Fruit fly (Drosophila melanogaster) whole organism, embryonic: ENCODE measurements around the gene CG34134.

Experiments used
- Adf1 ChIP-seq: fragments of 200-800 bp; sonication (Bioruptor generic); IDR thresholded peaks from 2 replicates; pipeline ENCODE4 v1.3.6; 2022; ENCODE audit warnings: missing biosample characterization, missing genetic modification characterization
- BtbVII ChIP-seq: fragments of 200-800 bp; sonication (Bioruptor generic); optimal IDR thresholded peaks from 3 replicates; lab custom pipeline; 2017; ENCODE audit warnings: missing biosample characterization, mild to moderate bottlenecking, missing genetic modification characterization
- CG10209 ChIP-seq: fragments of 200-800 bp; sonication (Bioruptor generic); optimal IDR thresholded peaks from 3 replicates; lab custom pipeline; 2017; ENCODE audit warnings: missing biosample characterization, mild to moderate bottlenecking, missing genetic modification characterization, missing genetic modification reagents
- CG10462 ChIP-seq: fragments of 200-800 bp; sonication (Bioruptor generic); optimal IDR thresholded peaks from 2 replicates; lab custom pipeline; 2016; ENCODE audit warnings: missing biosample characterization, missing genetic modification characterization
- CG10654 ChIP-seq: fragments of 200-800 bp; sonication (Bioruptor generic); optimal IDR thresholded peaks from 2 replicates; lab custom pipeline; 2016; ENCODE audit warnings: missing biosample characterization, missing genetic modification characterization
- CG10979 ChIP-seq: fragments of 200-800 bp; sonication (Bioruptor generic); optimal IDR thresholded peaks from 2 replicates; lab custom pipeline; 2018; ENCODE audit warnings: missing biosample characterization, mild to moderate bottlenecking, missing genetic modification characterization, moderate library complexity
- CG11398 ChIP-seq: fragments of 200-800 bp; sonication (Bioruptor generic); optimal IDR thresholded peaks from 2 replicates; lab custom pipeline; 2016; ENCODE audit warnings: missing biosample characterization, missing genetic modification characterization
- CG12744 ChIP-seq: fragments of 200-800 bp; sonication (Bioruptor generic); optimal IDR thresholded peaks from 2 replicates; lab custom pipeline; 2016; ENCODE audit warnings: missing biosample characterization, missing genetic modification characterization
- CG16779 ChIP-seq: fragments of 200-800 bp; sonication (Bioruptor generic); IDR thresholded peaks from 2 replicates; pipeline ENCODE4 v1.3.6; 2022; ENCODE audit warnings: missing biosample characterization, missing genetic modification characterization
- CG18262 ChIP-seq: fragments of 200-800 bp; optimal IDR thresholded peaks from 3 replicates; lab custom pipeline; 2019; ENCODE audit warnings: missing biosample characterization, mild to moderate bottlenecking, missing genetic modification characterization, moderate library complexity
- CG18619 ChIP-seq: fragments of 200-800 bp; sonication (Bioruptor generic); optimal IDR thresholded peaks from 3 replicates; lab custom pipeline; 2017; ENCODE audit warnings: missing biosample characterization, mild to moderate bottlenecking, missing genetic modification characterization
- CG18764 ChIP-seq: fragments of 200-800 bp; sonication (Bioruptor generic); optimal IDR thresholded peaks from 3 replicates; lab custom pipeline; 2016; ENCODE audit warnings: missing biosample characterization, missing genetic modification characterization
- CG3065 ChIP-seq: fragments of 200-800 bp; sonication (Bioruptor generic); optimal IDR thresholded peaks from 2 replicates; lab custom pipeline; 2016; ENCODE audit warnings: missing biosample characterization, missing genetic modification characterization
- CG31365 ChIP-seq: fragments of 200-800 bp; sonication (Bioruptor generic); optimal IDR thresholded peaks from 2 replicates; lab custom pipeline; 2018; ENCODE audit warnings: missing biosample characterization, mild to moderate bottlenecking, missing genetic modification characterization
- CG31441 ChIP-seq: fragments of 200-800 bp; sonication (Bioruptor generic); IDR thresholded peaks from 2 replicates; pipeline ENCODE4 v1.3.6; 2022; ENCODE audit warnings: missing biosample characterization, missing genetic modification characterization
- CG32532 ChIP-seq: fragments of 200-800 bp; sonication (Bioruptor generic); IDR thresholded peaks from 2 replicates; pipeline ENCODE4 v1.3.6; 2022; ENCODE audit warnings: missing biosample characterization, missing genetic modification characterization
- CG6683 ChIP-seq: fragments of 200-800 bp; sonication (Bioruptor generic); optimal IDR thresholded peaks from 2 replicates; lab custom pipeline; 2017; ENCODE audit warnings: missing biosample characterization, mild to moderate bottlenecking, missing genetic modification characterization, missing genetic modification reagents
- CG6813 ChIP-seq: fragments of 200-800 bp; sonication (Bioruptor generic); optimal IDR thresholded peaks from 2 replicates; lab custom pipeline; 2017; ENCODE audit warnings: missing biosample characterization, missing genetic modification characterization, mild to moderate bottlenecking, moderate library complexity, missing genetic modification reagents
- CG8359 ChIP-seq: fragments of 200-800 bp; sonication (Bioruptor generic); optimal IDR thresholded peaks from 2 replicates; lab custom pipeline; 2017; ENCODE audit warnings: missing biosample characterization, mild to moderate bottlenecking, missing genetic modification characterization, borderline replicate concordance
- Camta ChIP-seq: fragments of 200-800 bp; sonication (Bioruptor generic); optimal IDR thresholded peaks from 2 replicates; lab custom pipeline; 2016; ENCODE audit warnings: missing biosample characterization, missing genetic modification characterization
- CkIIα-i1 ChIP-seq: fragments of 200-800 bp; sonication (Bioruptor generic); IDR thresholded peaks from 2 replicates; pipeline ENCODE4 v1.3.6; 2022; ENCODE audit warnings: missing biosample characterization, missing genetic modification characterization
- D19A ChIP-seq: fragments of 200-800 bp; optimal IDR thresholded peaks from 3 replicates; lab custom pipeline; 2019; ENCODE audit warnings: missing biosample characterization, mild to moderate bottlenecking, missing genetic modification characterization, moderate library complexity
- Dad ChIP-seq: fragments of 200-800 bp; sonication (Bioruptor generic); optimal IDR thresholded peaks from 3 replicates; lab custom pipeline; 2016; ENCODE audit warnings: missing biosample characterization, missing genetic modification characterization
- Doc2 ChIP-seq: fragments of 200-800 bp; sonication (Bioruptor generic); IDR thresholded peaks from 2 replicates; pipeline ENCODE4 v1.3.6; 2022; ENCODE audit warnings: missing biosample characterization, missing genetic modification characterization
- Elba2 ChIP-seq: fragments of 200-800 bp; sonication (Bioruptor generic); optimal IDR thresholded peaks from 3 replicates; lab custom pipeline; 2016; ENCODE audit warnings: missing biosample characterization, missing genetic modification characterization
- HLH4C ChIP-seq: fragments of 200-800 bp; sonication (Bioruptor generic); IDR thresholded peaks from 3 replicates; pipeline ENCODE4 v1.3.6; 2022; ENCODE audit warnings: missing biosample characterization, missing genetic modification characterization; ENCODE audit not compliant: partially characterized antibody
- HLH54F ChIP-seq: fragments of 200-800 bp; sonication (Bioruptor generic); optimal IDR thresholded peaks from 3 replicates; lab custom pipeline; 2016; ENCODE audit warnings: missing biosample characterization, missing genetic modification characterization
- Kr ChIP-seq: fragments of 200-800 bp; sonication (Bioruptor generic); optimal IDR thresholded peaks from 2 replicates; lab custom pipeline; 2017; ENCODE audit warnings: missing biosample characterization, mild to moderate bottlenecking, missing genetic modification characterization
- Max ChIP-seq: fragments of 200-800 bp; sonication (Bioruptor generic); optimal IDR thresholded peaks from 2 replicates; lab custom pipeline; 2016; ENCODE audit warnings: missing biosample characterization, mild to moderate bottlenecking, missing genetic modification characterization
- Med ChIP-seq: fragments of 200-800 bp; sonication (Bioruptor generic); peaks from one replicate; lab custom pipeline; 2016; ENCODE audit warnings: missing biosample characterization, missing genetic modification characterization, mild to moderate bottlenecking, inconsistent platforms, moderate library complexity
- Ptx1 ChIP-seq: fragments of 200-800 bp; sonication (Bioruptor generic); IDR thresholded peaks from 2 replicates; pipeline ENCODE4 v1.3.6; 2022; ENCODE audit warnings: missing biosample characterization, missing genetic modification characterization
- Rx ChIP-seq: fragments of 200-800 bp; sonication (Bioruptor generic); IDR thresholded peaks from 2 replicates; pipeline ENCODE4 v1.3.6; 2022; ENCODE audit warnings: missing biosample characterization, missing genetic modification characterization
- Side ChIP-seq: fragments of 200-800 bp; sonication (Bioruptor generic); optimal IDR thresholded peaks from 2 replicates; lab custom pipeline; 2016; ENCODE audit warnings: missing biosample characterization, missing genetic modification characterization
- Stat92E ChIP-seq, 3 experiments: fragments of >200 bp in 2 of 3; fragments of 200-800 bp in 1 of 3; sonication (Bioruptor generic) in 1 of 3; optimal IDR thresholded peaks; 2 replicates each; lab custom pipeline; 2017 to 2019; ENCODE audit warnings: missing biosample characterization in 3 of 3, missing genetic modification characterization in 3 of 3, mild to moderate bottlenecking in 1 of 3, moderate library complexity in 1 of 3
- Taf1 ChIP-seq: fragments of 200-800 bp; sonication (Bioruptor generic); IDR thresholded peaks from 2 replicates; pipeline ENCODE4 v1.3.6; 2022; ENCODE audit warnings: missing biosample characterization, missing genetic modification characterization
- ase ChIP-seq: fragments of 200-800 bp; sonication (Bioruptor generic); IDR thresholded peaks from 3 replicates; pipeline ENCODE4 v1.3.6; 2022; ENCODE audit warnings: missing biosample characterization, missing genetic modification characterization
- ash1 ChIP-seq: fragments of 200-800 bp; sonication (Bioruptor generic); optimal IDR thresholded peaks from 2 replicates; lab custom pipeline; 2018; ENCODE audit warnings: missing biosample characterization, mild to moderate bottlenecking, missing genetic modification characterization
- btn ChIP-seq: fragments of 200-800 bp; sonication (Bioruptor generic); optimal IDR thresholded peaks from 2 replicates; lab custom pipeline; 2016; ENCODE audit warnings: missing biosample characterization, missing genetic modification characterization
- chif ChIP-seq, 2 experiments: fragments of 200-800 bp; sonication (Bioruptor generic); optimal IDR thresholded peaks; 3 replicates each; lab custom pipeline; 2016; ENCODE audit warnings: missing biosample characterization in 2 of 2, missing genetic modification characterization in 2 of 2
- da ChIP-seq: fragments of 200-800 bp; sonication (Bioruptor generic); optimal IDR thresholded peaks from 2 replicates; lab custom pipeline; 2016; ENCODE audit warnings: missing biosample characterization, missing genetic modification characterization
- fru ChIP-seq: fragments of >200 bp; optimal IDR thresholded peaks from 2 replicates; lab custom pipeline; 2017
- grn ChIP-seq: fragments of 200-800 bp; sonication (Bioruptor generic); optimal IDR thresholded peaks from 3 replicates; lab custom pipeline; 2017; ENCODE audit warnings: missing biosample characterization, missing genetic modification characterization
- kay ChIP-seq: fragments of 200-800 bp; sonication (Bioruptor generic); optimal IDR thresholded peaks from 2 replicates; lab custom pipeline; 2016; ENCODE audit warnings: missing biosample characterization, missing genetic modification characterization
- lbe ChIP-seq: fragments of 200-800 bp; sonication (Bioruptor generic); optimal IDR thresholded peaks from 2 replicates; lab custom pipeline; 2016; ENCODE audit warnings: missing biosample characterization, mild to moderate bottlenecking, missing genetic modification characterization
- otp ChIP-seq: fragments of 200-800 bp; sonication (Bioruptor generic); IDR thresholded peaks from 3 replicates; pipeline ENCODE4, ENCODE4 v1.3.6; 2022; ENCODE audit warnings: missing biosample characterization, missing genetic modification characterization
- sens-2 ChIP-seq: fragments of 200-800 bp; sonication (Bioruptor generic); IDR thresholded peaks from 2 replicates; pipeline ENCODE4 v1.3.6; 2022; ENCODE audit warnings: missing biosample characterization, missing genetic modification characterization
- seq ChIP-seq: fragments of 200-800 bp; sonication (Bioruptor generic); IDR thresholded peaks from 2 replicates; pipeline ENCODE4 v1.3.6; 2022; ENCODE audit warnings: missing biosample characterization, missing genetic modification characterization
- sqz ChIP-seq: fragments of 200-800 bp; sonication (Bioruptor generic); optimal IDR thresholded peaks from 3 replicates; lab custom pipeline; 2018; ENCODE audit warnings: missing biosample characterization, mild to moderate bottlenecking, missing genetic modification characterization
- sug ChIP-seq: fragments of 200-800 bp; optimal IDR thresholded peaks from 2 replicates; lab custom pipeline; 2019; ENCODE audit warnings: missing biosample characterization, mild to moderate bottlenecking, missing genetic modification characterization, moderate library complexity
- wek ChIP-seq: fragments of 200-800 bp; sonication (Bioruptor generic); optimal IDR thresholded peaks from 3 replicates; lab custom pipeline; 2018; ENCODE audit warnings: missing biosample characterization, mild to moderate bottlenecking, missing genetic modification characterization, moderate library complexity

The CG34134 gene

dm6 chr2L:8215259-8215929 is 24.8 kb upstream of the CG34134 start, which contains the start of gene CG8349 (continued):
- TF ChIP-seq btn (GFP tag; lab: Kevin White, UChicago) = no peak
- peak; percentile 99 for TF ChIP-seq CG8359
- TF ChIP-seq Doc2 = no peak

dm6 chr2L:8213987-8214386 is 23.4 kb upstream of the CG34134 start, which contains the start of gene CG8353:
Gene CG8353, plus strand, starts transcription at chr2L:8214045.
- TF ChIP-seq BtbVII (GFP tag; lab: Kevin White, UChicago) (no peak), Camta (no peak), Ptx1 (GFP tag; lab: Robert Waterston, UW) (no peak), kay (GFP tag; lab: Kevin White, UChicago) (no peak), Elba2 (GFP tag; lab: Kevin White, UChicago) (no peak), CG31441 (GFP tag; lab: Robert Waterston, UW) (no peak), CG3065 (GFP tag; lab: Kevin White, UChicago) (no peak), CG18764 (GFP tag; lab: Kevin White, UChicago) (no peak), Med (GFP tag; lab: Kevin White, UChicago) (peak; percentile 50), CkIIα-i1 (GFP tag; lab: Robert Waterston, UW) (no peak), ash1 (GFP tag; lab: Kevin White, UChicago) (no peak), ase (GFP tag; lab: Robert Waterston, UW) (no peak), Max (GFP tag; lab: Kevin White, UChicago) (no peak), CG32532 (GFP tag; lab: Robert Waterston, UW) (no peak), CG10462 (no peak), HLH54F (GFP tag; lab: Kevin White, UChicago) (no peak), D19A (tag; lab: Kevin White, UChicago) (no peak), CG10979 (tag; lab: Kevin White, UChicago) (no peak), CG31365 (tag; lab: Kevin White, UChicago) (no peak), wek (GFP tag; lab: Kevin White, UChicago) (peak; percentile 71), CG10209 (GFP tag; lab: Kevin White, UChicago) (no peak), Dad (GFP tag; lab: Kevin White, UChicago) (no peak), Kr (GFP tag; lab: Kevin White, UChicago) (no peak), Stat92E (GFP tag; optimal IDR thresholded peaks at IDR 0.05; lab: Kevin White, UChicago) (no peak), CG18262 (tag; lab: Kevin White, UChicago) (no peak), chif (GFP tag; optimal IDR thresholded peaks at IDR 0.05; lab: Kevin White, UChicago) (no peak), seq (GFP tag; lab: Robert Waterston, UW) (0 out of 2 replicates have a peak, but pooled peaks have one; percentile 30), CG18619 (GFP tag; lab: Kevin White, UChicago) (no peak), fru (lab: Kevin White, UChicago) (no peak), lbe (GFP tag; lab: Kevin White, UChicago) (no peak), Side (GFP tag; lab: Kevin White, UChicago) (no peak), grn (peak; percentile 97), sug (tag; lab: Kevin White, UChicago) (peak; percentile 32), CG6813 (GFP tag; lab: Kevin White, UChicago) (no peak), CG16779 (GFP tag; lab: Robert Waterston, UW) (no peak), sens-2 (no peak), otp (GFP tag; lab: Robert Waterston, UW) (no peak), Adf1 (GFP tag; lab: Robert Waterston, UW) (peak; percentile 42; the same call in 1 of the 2 replicates), CG10654 (GFP tag; lab: Kevin White, UChicago) (no peak), da (GFP tag; lab: Kevin White, UChicago) (no peak), CG11398 (no peak), CG12744 (GFP tag; lab: Kevin White, UChicago) (no peak), CG6683 (GFP tag; lab: Kevin White, UChicago) (no peak), HLH4C (no peak), Taf1 (no peak), sqz (GFP tag; lab: Kevin White, UChicago) (no peak), Rx (GFP tag; lab: Robert Waterston, UW) (no peak)
